Worm (Caenorhabditis elegans) whole organism, young adult: ENCODE measurements around the gene hpl-1.

Experiments used
- B0261.1 ChIP-seq: sonication (generic microtip); optimal IDR thresholded peaks from 2 replicates; lab custom pipeline; 2016; ENCODE audit warnings: mild to moderate bottlenecking, missing genetic modification characterization, moderate library complexity, missing compliant biosample characterization
- C06A6.2 ChIP-seq: fragments of 200-800 bp; sonication (Bioruptor generic); conservative IDR thresholded peaks from 2 replicates; pipeline ENCODE4 v1.3.6; 2022; ENCODE audit warnings: missing genetic modification characterization, missing compliant biosample characterization
- K11D2.4 ChIP-seq: fragments of 200-800 bp; sonication (Bioruptor generic); IDR thresholded peaks from 2 replicates; pipeline ENCODE4 v1.3.6; 2022; ENCODE audit warnings: missing genetic modification reagents, missing genetic modification characterization, missing compliant biosample characterization
- T07F8.4 ChIP-seq: sonication (generic microtip); optimal IDR thresholded peaks from 2 replicates; lab custom pipeline; 2016; ENCODE audit warnings: mild to moderate bottlenecking, missing genetic modification characterization, moderate library complexity, missing compliant biosample characterization
- Y53F4B.3 ChIP-seq: fragments of 200-800 bp; sonication (Bioruptor generic); IDR thresholded peaks from 2 replicates; pipeline ENCODE4 v1.3.6; 2022; ENCODE audit warnings: missing genetic modification reagents, missing genetic modification characterization, missing compliant biosample characterization
- Y56A3A.18 ChIP-seq: fragments of 200-800 bp; sonication (Bioruptor generic); IDR thresholded peaks from 2 replicates; pipeline ENCODE4 v1.3.6; 2022; ENCODE audit warnings: missing genetic modification reagents, missing genetic modification characterization, missing compliant biosample characterization
- Y67H2A.10 ChIP-seq: fragments of 200-800 bp; sonication (Bioruptor generic); conservative IDR thresholded peaks from 2 replicates; pipeline ENCODE4 v1.3.6; 2022; ENCODE audit warnings: missing genetic modification reagents, missing genetic modification characterization, missing compliant biosample characterization
- Y79H2A.3 ChIP-seq: fragments of 200-800 bp; sonication (Bioruptor generic); conservative IDR thresholded peaks from 2 replicates; pipeline ENCODE4 v1.3.6; 2022; ENCODE audit warnings: missing genetic modification reagents, missing genetic modification characterization, missing compliant biosample characterization
- ZK185.1 ChIP-seq: sonication (generic microtip); optimal IDR thresholded peaks from 2 replicates; lab custom pipeline; 2016; ENCODE audit warnings: mild to moderate bottlenecking, missing genetic modification characterization, missing compliant biosample characterization; ENCODE audit not compliant: poor library complexity, severe bottlenecking
- athp-1 ChIP-seq: sonication (generic microtip); optimal IDR thresholded peaks from 2 replicates; lab custom pipeline; 2017; ENCODE audit warnings: mild to moderate bottlenecking, missing genetic modification characterization, missing compliant biosample characterization
- bed-2 ChIP-seq: fragments of 200-800 bp; sonication (Bioruptor generic); IDR thresholded peaks from 2 replicates; pipeline ENCODE4 v1.3.6; 2022; ENCODE audit warnings: missing genetic modification reagents, missing genetic modification characterization, missing compliant biosample characterization
- cebp-1 ChIP-seq, 2 experiments: fragments of 200-800 bp in 1 of 2; sonication (Bioruptor generic) in 1 of 2; sonication (generic microtip) in 1 of 2; IDR thresholded peaks in 1 of 2; optimal IDR thresholded peaks in 1 of 2; 2 replicates each; pipeline versions ENCODE4 v1.3.6 to Lab custom; 2017 to 2022; ENCODE audit warnings: missing compliant biosample characterization in 2 of 2, missing genetic modification characterization in 2 of 2, mild to moderate bottlenecking in 1 of 2, missing genetic modification reagents in 1 of 2, moderate library complexity in 1 of 2
- cebp-2 ChIP-seq: fragments of 200-800 bp; sonication (Bioruptor generic); IDR thresholded peaks from 2 replicates; pipeline ENCODE4 v1.3.6; 2022; ENCODE audit warnings: missing genetic modification characterization, missing compliant biosample characterization
- ceh-27 ChIP-seq: fragments of 200-800 bp; sonication (Bioruptor generic); optimal IDR thresholded peaks from 2 replicates; lab custom pipeline; 2018; ENCODE audit warnings: mild to moderate bottlenecking, missing genetic modification characterization, moderate library complexity, missing compliant biosample characterization
- ceh-40 ChIP-seq: fragments of 200-800 bp; sonication (Bioruptor generic); IDR thresholded peaks from 2 replicates; pipeline ENCODE4 v1.3.6; 2022; ENCODE audit warnings: missing genetic modification characterization, missing compliant biosample characterization
- efl-1 ChIP-seq: fragments of 150-350 bp; optimal IDR thresholded peaks from 2 replicates; lab custom pipeline; 2014; ENCODE audit warnings: missing biosample characterization, missing genetic modification reagents, missing genetic modification characterization
- egrh-3 ChIP-seq: fragments of 200-800 bp; sonication (Bioruptor generic); IDR thresholded peaks from 2 replicates; pipeline ENCODE4 v1.3.6; 2022; ENCODE audit warnings: missing genetic modification reagents, missing genetic modification characterization, missing compliant biosample characterization
- fkh-3 ChIP-seq: sonication (generic microtip); optimal IDR thresholded peaks from 2 replicates; lab custom pipeline; 2016; ENCODE audit warnings: mild to moderate bottlenecking, missing genetic modification characterization, missing compliant biosample characterization
- hlh-26 ChIP-seq: fragments of 200-800 bp; sonication (Bioruptor generic); conservative IDR thresholded peaks from 2 replicates; pipeline ENCODE4 v1.3.6; 2022; ENCODE audit warnings: missing genetic modification reagents, missing genetic modification characterization, missing compliant biosample characterization
- hmg-1.2 ChIP-seq: fragments of 200-800 bp; sonication (Bioruptor generic); IDR thresholded peaks from 2 replicates; pipeline ENCODE4 v1.3.6; 2022; ENCODE audit warnings: missing genetic modification reagents, missing genetic modification characterization, missing compliant biosample characterization
- hrde-1 ChIP-seq: sonication (generic microtip); optimal IDR thresholded peaks from 2 replicates; lab custom pipeline; 2016; ENCODE audit warnings: missing genetic modification characterization, mild to moderate bottlenecking, missing compliant biosample characterization, moderate library complexity, missing genotype, missing genetic modification reagents, borderline replicate concordance
- hsf-1 ChIP-seq: fragments of 200-800 bp; sonication (Bioruptor generic); IDR thresholded peaks from 2 replicates; pipeline ENCODE4 v1.3.6; 2022; ENCODE audit warnings: missing genetic modification reagents, missing genetic modification characterization, missing compliant biosample characterization
- lag-1 ChIP-seq: fragments of 200-800 bp; sonication (Bioruptor generic); IDR thresholded peaks from 2 replicates; pipeline ENCODE4 v1.3.6; 2022; ENCODE audit warnings: missing genetic modification reagents, missing genetic modification characterization, missing compliant biosample characterization
- let-526 ChIP-seq: fragments of 200-800 bp; sonication (Bioruptor generic); IDR thresholded peaks from 2 replicates; pipeline ENCODE4 v1.3.6; 2022; ENCODE audit warnings: missing genetic modification reagents, missing genetic modification characterization, missing compliant biosample characterization
- let-607 ChIP-seq, 2 experiments: fragments of 200-800 bp in 1 of 2; sonication (Bioruptor generic) in 1 of 2; sonication (generic microtip) in 1 of 2; optimal IDR thresholded peaks; 2 replicates each; lab custom pipeline; 2016 to 2018; ENCODE audit warnings: mild to moderate bottlenecking in 2 of 2, missing compliant biosample characterization in 2 of 2, missing genetic modification characterization in 2 of 2, moderate library complexity in 2 of 2, missing genotype in 1 of 2
- lin-54 ChIP-seq: fragments of 200-800 bp; sonication (Bioruptor generic); optimal IDR thresholded peaks from 2 replicates; lab custom pipeline; 2018; ENCODE audit warnings: mild to moderate bottlenecking, missing genetic modification characterization, missing compliant biosample characterization
- lir-1 ChIP-seq: fragments of 200-800 bp; sonication (Bioruptor generic); conservative IDR thresholded peaks from 2 replicates; pipeline ENCODE4 v1.3.6; 2022; ENCODE audit warnings: missing genetic modification reagents, missing genetic modification characterization, missing compliant biosample characterization
- mcd-1 ChIP-seq: fragments of 200-800 bp; sonication (Bioruptor generic); IDR thresholded peaks from 2 replicates; pipeline ENCODE4 v1.3.6; 2022; ENCODE audit warnings: missing genetic modification reagents, missing genetic modification characterization, missing compliant biosample characterization
- nfya-1 ChIP-seq: sonication (generic microtip); optimal IDR thresholded peaks from 2 replicates; lab custom pipeline; 2017; ENCODE audit warnings: antibody characterized with exemption, missing compliant biosample characterization, missing genetic modification characterization, borderline replicate concordance; ENCODE audit not compliant: insufficient read depth
- nhr-80 ChIP-seq: sonication (generic microtip); optimal IDR thresholded peaks from 2 replicates; lab custom pipeline; 2016; ENCODE audit warnings: missing genetic modification characterization, missing compliant biosample characterization
- nhr-90 ChIP-seq: sonication (generic microtip); optimal IDR thresholded peaks from 2 replicates; lab custom pipeline; 2016; ENCODE audit warnings: missing genotype, mild to moderate bottlenecking, missing genetic modification characterization, missing compliant biosample characterization
- rec-8 ChIP-seq, 2 experiments: sonication (generic microtip); optimal IDR thresholded peaks; 2 replicates each; lab custom pipeline; 2016; ENCODE audit warnings: mild to moderate bottlenecking in 2 of 2, missing genetic modification characterization in 2 of 2, missing genetic modification reagents in 2 of 2, missing genotype in 2 of 2, missing biosample characterization in 1 of 2, missing compliant biosample characterization in 1 of 2, moderate library complexity in 1 of 2
- rpc-1 ChIP-seq, 2 experiments: fragments of 150-350 bp in 1 of 2; sonication (generic microtip) in 1 of 2; optimal IDR thresholded peaks; 2 replicates each; lab custom pipeline; 2014 to 2018; ENCODE audit warnings: missing biosample characterization in 1 of 2, missing genetic modification characterization in 1 of 2, missing genetic modification reagents in 1 of 2, missing genotype in 1 of 2
- snpc-4 ChIP-seq, 5 experiments: fragments of 150-350 bp in 1 of 5; sonication (generic microtip) in 4 of 5; optimal IDR thresholded peaks; 2 replicates each; lab custom pipeline; 2014 to 2018; ENCODE audit warnings: missing genetic modification characterization in 5 of 5, missing biosample characterization in 3 of 5, antibody characterized with exemption in 2 of 5, mild to moderate bottlenecking in 2 of 5, missing compliant biosample characterization in 2 of 5, missing genotype in 2 of 5, moderate library complexity in 2 of 5, missing genetic modification reagents in 1 of 5
- tbp1 ChIP-seq: fragments of 200-800 bp; sonication (Bioruptor generic); optimal IDR thresholded peaks from 2 replicates; lab custom pipeline; 2018; ENCODE audit warnings: mild to moderate bottlenecking, missing genetic modification characterization, missing compliant biosample characterization
- tbx-9 ChIP-seq: sonication (generic microtip); optimal IDR thresholded peaks from 2 replicates; lab custom pipeline; 2016; ENCODE audit warnings: borderline replicate concordance, missing genetic modification characterization, inconsistent platforms, missing compliant biosample characterization
- tlf-1 ChIP-seq: fragments of 200-800 bp; sonication (Bioruptor generic); optimal IDR thresholded peaks from 2 replicates; lab custom pipeline; 2018; ENCODE audit warnings: mild to moderate bottlenecking, missing genetic modification characterization, missing compliant biosample characterization
- xnd-1 ChIP-seq: sonication (generic microtip); optimal IDR thresholded peaks from 2 replicates; lab custom pipeline; 2016; ENCODE audit warnings: missing genotype, missing genetic modification reagents, missing genetic modification characterization, missing compliant biosample characterization
- ztf-22 ChIP-seq: fragments of 200-800 bp; sonication (Bioruptor generic); optimal IDR thresholded peaks from 2 replicates; lab custom pipeline; 2018; ENCODE audit warnings: mild to moderate bottlenecking, missing genetic modification characterization, moderate library complexity, missing compliant biosample characterization
- ztf-26 ChIP-seq: sonication (generic microtip); optimal IDR thresholded peaks from 2 replicates; lab custom pipeline; 2017; ENCODE audit warnings: missing genetic modification characterization, missing compliant biosample characterization
- ztf-3 ChIP-seq: fragments of 200-800 bp; sonication (Bioruptor generic); optimal IDR thresholded peaks from 2 replicates; lab custom pipeline; 2018; ENCODE audit warnings: mild to moderate bottlenecking, missing genetic modification characterization, missing compliant biosample characterization

hpl-1 gene

ce11 chrX:13216802-13217201, 28.4 kb upstream of the hpl-1 start, which contains the start of gene R12H7.4:
R12H7.4 (plus strand) TSS chrX:13217102.
- TF ChIP-seq lir-1 (GFP tag; lab: Robert Waterston, UW): no peak
- no peak for TF ChIP-seq B0261.1 (tag; lab: Kevin White, UChicago)
- TF ChIP-seq nhr-90 (tag; lab: Kevin White, UChicago): no peak
- TF ChIP-seq tlf-1 (GFP tag; lab: Kevin White, UChicago): no peak
- TF ChIP-seq K11D2.4 (GFP tag; lab: Robert Waterston, UW): no peak
- TF ChIP-seq Y53F4B.3 (GFP tag; lab: Robert Waterston, UW): no peak
- TF ChIP-seq hrde-1 (tag; lab: Kevin White, UChicago): no peak
- no peak for TF ChIP-seq lin-54 (GFP tag; lab: Kevin White, UChicago)
- TF ChIP-seq ZK185.1 (tag; lab: Kevin White, UChicago): no peak

ce11 chrX:13217940-13218339, 27.2 kb upstream of the hpl-1 start:
- TF ChIP-seq bed-2 (GFP tag; lab: Robert Waterston, UW): no peak
- TF ChIP-seq hmg-1.2 (GFP tag; lab: Robert Waterston, UW): no peak
- TF ChIP-seq snpc-4 (GFP tag; optimal IDR thresholded peaks at IDR 0.05; lab: Kevin White, UChicago): no peak
- TF ChIP-seq snpc-4 (tag; optimal IDR thresholded peaks at IDR 0.05; lab: Kevin White, UChicago): no peak
- TF ChIP-seq hsf-1 (GFP tag; lab: Robert Waterston, UW): no peak
- no peak for TF ChIP-seq T07F8.4 (tag; lab: Kevin White, UChicago)
- no peak for TF ChIP-seq let-526 (GFP tag; lab: Robert Waterston, UW)
- no peak for TF ChIP-seq fkh-3 (tag; lab: Kevin White, UChicago)
- no peak for TF ChIP-seq xnd-1 (tag; lab: Kevin White, UChicago)
- TF ChIP-seq, all 124 proteins: peak for 0

ce11 chrX:13220609-13221008, 24.6 kb upstream of the hpl-1 start:
- TF ChIP-seq C06A6.2 (GFP tag; lab: Robert Waterston, UW) (no peak), ceh-27 (GFP tag; lab: Kevin White, UChicago) (peak; percentile 33)

- TF ChIP-seq fkh-3 (tag; lab: Kevin White, UChicago): no peak
- no peak; the same call in 1 of the 2 replicates for TF ChIP-seq cebp-1 (GFP tag; IDR thresholded peaks at IDR 0.05; lab: Robert Waterston, UW)
- TF ChIP-seq cebp-1 (tag; optimal IDR thresholded peaks at IDR 0.05; lab: Kevin White, UChicago): peak; percentile 36
- TF ChIP-seq ztf-3 (GFP tag; lab: Kevin White, UChicago): no peak
- no peak for TF ChIP-seq nfya-1 (tag; lab: Kevin White, UChicago)
- TF ChIP-seq athp-1 (tag; lab: Kevin White, UChicago): no peak
- TF ChIP-seq Y56A3A.18: no peak
- TF ChIP-seq rpc-1 (optimal IDR thresholded peaks at IDR 0.05; lab: Kevin White, UChicago): no peak
- no peak for TF ChIP-seq rpc-1 (tag; optimal IDR thresholded peaks at IDR 0.05; lab: Kevin White, UChicago)
- TF ChIP-seq Y67H2A.10 (GFP tag; lab: Robert Waterston, UW): no peak
- TF ChIP-seq mcd-1: no peak
- no peak for TF ChIP-seq cebp-2 (GFP tag; lab: Robert Waterston, UW)
- peak; percentile 85 for TF ChIP-seq nhr-80
- TF ChIP-seq Y79H2A.3 (GFP tag; lab: Robert Waterston, UW): no peak
- no peak for TF ChIP-seq hlh-26 (GFP tag; lab: Robert Waterston, UW)
- no peak for TF ChIP-seq ztf-26
- no peak for TF ChIP-seq efl-1
- no peak for TF ChIP-seq lag-1 (GFP tag; lab: Robert Waterston, UW)
- peak; percentile 13 for TF ChIP-seq ztf-22
- TF ChIP-seq ceh-40: no peak
- TF ChIP-seq tbp1 (GFP tag; lab: Kevin White, UChicago): peak; percentile 3
- TF ChIP-seq let-607 (tag; optimal IDR thresholded peaks at IDR 0.05; lab: Kevin White, UChicago): peak in 1 of 2 experiments; percentile 33
- no peak for TF ChIP-seq egrh-3 (GFP tag; lab: Robert Waterston, UW)
- no peak for TF ChIP-seq K11D2.4 (GFP tag; lab: Robert Waterston, UW)
- TF ChIP-seq tbx-9 (tag; lab: Kevin White, UChicago): no peak
- TF ChIP-seq rec-8 (tag; optimal IDR thresholded peaks at IDR 0.05; lab: Kevin White, UChicago): no peak
Measured at ce11 chrX:13221357-13221756, 23.8 kb upstream of the hpl-1 start, which contains the start of gene asp-4. asp-4 (minus strand) TSS chrX:13221462.
